Worm (Caenorhabditis elegans): ENCODE results near the gene ZK643.5.
A peak's percentile ranks its signal among the peaks of the same experiment; 100 is the strongest.

The ZK643.5 gene

ce11 chrIII:8984960-8985359, 29.0 kb upstream of the ZK643.5 start:
- TF ChIP-seq W03F9.2 (tag; optimal IDR thresholded peaks at IDR 0.05) (no peak), him-1 (tag; optimal IDR thresholded peaks at IDR 0.05) (peak; percentile 32), dao-5 (tag; optimal IDR thresholded peaks at IDR 0.05) (no peak)

- TF ChIP-seq W03F9.2 (tag; optimal IDR thresholded peaks at IDR 0.05): no peak
Observed at ce11 chrIII:8984412-8984811, 28.4 kb upstream of the ZK643.5 start.

ce11 chrIII:8983811-8984210, 27.8 kb upstream of the ZK643.5 start:
- TF ChIP-seq him-1 (tag; optimal IDR thresholded peaks at IDR 0.05) (no peak), W03F9.2 (tag; optimal IDR thresholded peaks at IDR 0.05) (no peak), dao-5 (tag; optimal IDR thresholded peaks at IDR 0.05) (no peak)

ce11 chrIII:8983135-8983534, 27.1 kb upstream of the ZK643.5 start:
- TF ChIP-seq dao-5 (tag; optimal IDR thresholded peaks at IDR 0.05): no peak
- TF ChIP-seq him-1 (tag; optimal IDR thresholded peaks at IDR 0.05): no peak
- TF ChIP-seq W03F9.2 (tag; optimal IDR thresholded peaks at IDR 0.05): no peak

ce11 chrIII:8981847-8982479, 26.0 kb upstream of the ZK643.5 start, which contains the start of gene pde-2:
Gene pde-2 (minus strand): TSS chrIII:8981897.
- TF ChIP-seq him-1 (tag; optimal IDR thresholded peaks at IDR 0.05) (peak; percentile 51), W03F9.2 (tag; optimal IDR thresholded peaks at IDR 0.05) (peak; percentile 55), dao-5 (tag; optimal IDR thresholded peaks at IDR 0.05) (no peak)

- no peak for TF ChIP-seq him-1 (tag; optimal IDR thresholded peaks at IDR 0.05)
Observed at ce11 chrIII:8980892-8981291, 24.9 kb upstream of the ZK643.5 start.

ce11 chrIII:8978512-8979352, 22.7 kb upstream of the ZK643.5 start:
- no peak for TF ChIP-seq W03F9.2 (tag; optimal IDR thresholded peaks at IDR 0.05)
- TF ChIP-seq him-1 (tag; optimal IDR thresholded peaks at IDR 0.05): no peak
- no peak for TF ChIP-seq dao-5 (tag; optimal IDR thresholded peaks at IDR 0.05)

- TF ChIP-seq him-1 (tag; optimal IDR thresholded peaks at IDR 0.05): peak; percentile 7
- no peak for TF ChIP-seq dao-5 (tag; optimal IDR thresholded peaks at IDR 0.05)
Observed at ce11 chrIII:8974835-8975234, 18.8 kb upstream of the ZK643.5 start.

ce11 chrIII:8973826-8974225, 17.8 kb upstream of the ZK643.5 start, which contains the start of gene R08D7.5:
Gene R08D7.5 (plus strand): TSS chrIII:8974126.
- TF ChIP-seq dao-5 (tag; optimal IDR thresholded peaks at IDR 0.05) (no peak), him-1 (tag; optimal IDR thresholded peaks at IDR 0.05) (no peak), W03F9.2 (tag; optimal IDR thresholded peaks at IDR 0.05) (no peak)

ce11 chrIII:8973163-8973562, 17.2 kb upstream of the ZK643.5 start:
- peak; percentile 21 for TF ChIP-seq him-1 (tag; optimal IDR thresholded peaks at IDR 0.05)
- TF ChIP-seq dao-5 (tag; optimal IDR thresholded peaks at IDR 0.05): no peak

- peak; percentile 79 for TF ChIP-seq W03F9.2 (tag; optimal IDR thresholded peaks at IDR 0.05)
- no peak for TF ChIP-seq him-1 (tag; optimal IDR thresholded peaks at IDR 0.05)
Observed at ce11 chrIII:8971255-8972020, 15.4 kb upstream of the ZK643.5 start, which contains the start of the genes eif-3.D and R08D7.4. Gene eif-3.D (minus strand): TSS chrIII:8971578. Gene R08D7.4 (plus strand): TSS chrIII:8971892.

ce11 chrIII:8967639-8968038, 11.6 kb upstream of the ZK643.5 start, which contains the start of the genes bud-13 and rpap-2:
Gene bud-13 (minus strand): TSS chrIII:8967727.
Gene rpap-2 (plus strand): TSS chrIII:8967967.
- TF ChIP-seq W03F9.2 (tag; optimal IDR thresholded peaks at IDR 0.05) (peak; percentile 36), him-1 (tag; optimal IDR thresholded peaks at IDR 0.05) (no peak)

- TF ChIP-seq dao-5 (tag; optimal IDR thresholded peaks at IDR 0.05) (no peak), W03F9.2 (tag; optimal IDR thresholded peaks at IDR 0.05) (no peak), him-1 (tag; optimal IDR thresholded peaks at IDR 0.05) (no peak)
Observed at ce11 chrIII:8964684-8965283, 8.8 kb upstream of the ZK643.5 start.
